Worm (Caenorhabditis elegans) whole organism, L4 larva: ENCODE measurements around the gene ocam-1.

Source experiments
- D1046.2 ChIP-seq: fragments of 200-800 bp; sonication (Bioruptor generic); IDR thresholded peaks from 2 replicates; pipeline ENCODE4 v1.3.6; 2022; ENCODE audit warnings: missing genetic modification characterization, missing compliant biosample characterization
- F26F4.8 ChIP-seq: fragments of 200-800 bp; sonication (Bioruptor generic); conservative IDR thresholded peaks from 2 replicates; pipeline ENCODE4 v1.3.6; 2022; ENCODE audit warnings: missing genetic modification characterization, missing compliant biosample characterization
- F44E2.7 ChIP-seq: fragments of 200-800 bp; sonication (Bioruptor generic); IDR thresholded peaks from 2 replicates; pipeline ENCODE4 v2.1.2; 2022; ENCODE audit warnings: missing genetic modification characterization, missing compliant biosample characterization
- R02D3.7 ChIP-seq: fragments of 150-350 bp; sonication (generic microtip); optimal IDR thresholded peaks from 3 replicates; lab custom pipeline; 2014; ENCODE audit warnings: missing biosample characterization, missing genetic modification characterization
- T26A8.4 ChIP-seq: fragments of 200-800 bp; sonication (Bioruptor generic); IDR thresholded peaks from 2 replicates; pipeline ENCODE4 v1.3.6; 2022; ENCODE audit warnings: missing genetic modification characterization, missing compliant biosample characterization
- Y105C5A.15 ChIP-seq: fragments of 200-800 bp; sonication (Bioruptor generic); IDR thresholded peaks from 2 replicates; pipeline ENCODE4 v1.3.6; 2022; ENCODE audit warnings: missing genetic modification characterization, missing compliant biosample characterization
- ZK337.2 ChIP-seq: fragments of 200-800 bp; sonication (Bioruptor generic); IDR thresholded peaks from 2 replicates; pipeline ENCODE4 v1.3.6; 2022; ENCODE audit warnings: missing genetic modification reagents, missing genetic modification characterization, missing compliant biosample characterization
- ZK546.5 ChIP-seq, 2 experiments: sonication (generic microtip); optimal IDR thresholded peaks; 2 replicates each; lab custom pipeline; 2017; ENCODE audit warnings: missing biosample characterization in 2 of 2, missing genetic modification characterization in 2 of 2
- aha-1 ChIP-seq: fragments of 150-350 bp; peaks from one replicate; lab custom pipeline; 2014; ENCODE audit warnings: missing biosample characterization, missing genetic modification characterization
- aly-2 ChIP-seq: sonication (generic microtip); optimal IDR thresholded peaks from 2 replicates; lab custom pipeline; 2018; ENCODE audit warnings: missing biosample characterization, missing genetic modification characterization
- ama-1 ChIP-seq: fragments of 150-350 bp; optimal IDR thresholded peaks from 2 replicates; lab custom pipeline; 2014; ENCODE audit warnings: inconsistent platforms, mixed read lengths
- arid-1 ChIP-seq: fragments of 200-800 bp; sonication (Bioruptor generic); conservative IDR thresholded peaks from 2 replicates; pipeline ENCODE4 v1.3.6; 2022; ENCODE audit warnings: missing genetic modification reagents, missing genetic modification characterization, missing compliant biosample characterization
- ceh-28 ChIP-seq: fragments of 150-350 bp; optimal IDR thresholded peaks from 2 replicates; lab custom pipeline; 2014; ENCODE audit warnings: missing biosample characterization, missing genetic modification reagents, missing genetic modification characterization
- ceh-62 ChIP-seq: sonication (generic microtip); optimal IDR thresholded peaks from 2 replicates; lab custom pipeline; 2017; ENCODE audit warnings: missing biosample characterization, missing genetic modification characterization
- ces-1 ChIP-seq: fragments of 150-350 bp; sonication (generic microtip); optimal IDR thresholded peaks from 4 replicates; lab custom pipeline; 2014; ENCODE audit warnings: missing biosample characterization, missing genetic modification reagents, missing genetic modification characterization
- daf-12 ChIP-seq: fragments of 150-350 bp; optimal IDR thresholded peaks from 2 replicates; lab custom pipeline; 2014; ENCODE audit warnings: missing biosample characterization, missing genetic modification reagents, missing genetic modification characterization
- daf-16 ChIP-seq, 3 experiments: sonication (generic microtip); optimal IDR thresholded peaks; 2 replicates each; lab custom pipeline; 2016 to 2017; ENCODE audit warnings: missing genetic modification characterization in 3 of 3, missing genetic modification reagents in 3 of 3, mild to moderate bottlenecking in 2 of 3, missing compliant biosample characterization in 2 of 3, missing biosample characterization in 1 of 3, moderate library complexity in 1 of 3
- dmd-6 ChIP-seq: fragments of 200-800 bp; sonication (Bioruptor generic); IDR thresholded peaks from 2 replicates; pipeline ENCODE4 v1.3.6; 2022; ENCODE audit warnings: missing genetic modification reagents, missing genetic modification characterization, missing compliant biosample characterization
- dmd-8 ChIP-seq: fragments of 200-800 bp; sonication (Bioruptor generic); IDR thresholded peaks from 2 replicates; pipeline ENCODE4 v1.3.6; 2022; ENCODE audit warnings: missing genetic modification characterization, missing compliant biosample characterization
- dmd-9 ChIP-seq: fragments of 200-800 bp; sonication (Bioruptor generic); IDR thresholded peaks from 2 replicates; pipeline ENCODE4 v1.3.6; 2022; ENCODE audit warnings: missing genetic modification reagents, missing genetic modification characterization, missing compliant biosample characterization
- dpl-1 ChIP-seq: fragments of 150-350 bp; optimal IDR thresholded peaks from 2 replicates; lab custom pipeline; 2014; ENCODE audit warnings: missing biosample characterization, missing genetic modification reagents, missing genetic modification characterization
- duxl-1 ChIP-seq: sonication (generic microtip); optimal IDR thresholded peaks from 2 replicates; lab custom pipeline; 2016; ENCODE audit warnings: mild to moderate bottlenecking, missing genetic modification characterization, moderate library complexity, missing compliant biosample characterization; ENCODE audit not compliant: poor library complexity
- dve-1 ChIP-seq: sonication (generic microtip); optimal IDR thresholded peaks from 2 replicates; lab custom pipeline; 2017; ENCODE audit warnings: antibody characterized with exemption, mild to moderate bottlenecking, missing genetic modification characterization, missing compliant biosample characterization; ENCODE audit not compliant: insufficient read depth
- hmg-1.1 ChIP-seq: fragments of 200-800 bp; sonication (Bioruptor generic); IDR thresholded peaks from 2 replicates; pipeline ENCODE4 v1.3.6; 2022; ENCODE audit warnings: missing genetic modification reagents, missing genetic modification characterization, missing compliant biosample characterization
- lin-1 ChIP-seq: fragments of 200-800 bp; sonication (Bioruptor generic); IDR thresholded peaks from 2 replicates; pipeline ENCODE4 v1.3.6; 2022; ENCODE audit warnings: missing genetic modification reagents, missing genetic modification characterization, missing compliant biosample characterization
- lin-15B ChIP-seq: fragments of 150-350 bp; sonication (generic microtip); optimal IDR thresholded peaks from 3 replicates; lab custom pipeline; 2014; ENCODE audit warnings: missing biosample characterization, missing genetic modification characterization
- lin-38 ChIP-seq: fragments of 200-800 bp; sonication (Bioruptor generic); IDR thresholded peaks from 2 replicates; pipeline ENCODE4 v1.3.6; 2022; ENCODE audit warnings: missing genetic modification reagents, missing genetic modification characterization, missing compliant biosample characterization
- lin-39 ChIP-seq: fragments of 150-350 bp; optimal IDR thresholded peaks from 2 replicates; lab custom pipeline; 2014; ENCODE audit warnings: missing biosample characterization, missing genetic modification reagents, missing genetic modification characterization
- madf-5 ChIP-seq, 2 experiments: fragments of 200-800 bp; sonication (Bioruptor generic); IDR thresholded peaks; 2 replicates each; pipeline ENCODE4 v1.3.6; 2022; ENCODE audit warnings: missing compliant biosample characterization in 2 of 2, missing genetic modification characterization in 2 of 2
- mdt-29 ChIP-seq: fragments of 200-800 bp; sonication (Bioruptor generic); IDR thresholded peaks from 2 replicates; pipeline ENCODE4 v1.3.6; 2022; ENCODE audit warnings: missing genetic modification reagents, missing genetic modification characterization, missing compliant biosample characterization
- mep-1 ChIP-seq: fragments of 150-350 bp; sonication (generic microtip); optimal IDR thresholded peaks from 3 replicates; lab custom pipeline; 2014; ENCODE audit warnings: missing biosample characterization, missing genetic modification characterization
- mxl-3 ChIP-seq: fragments of 200-800 bp; sonication (Bioruptor generic); optimal IDR thresholded peaks from 2 replicates; lab custom pipeline; 2018; ENCODE audit warnings: mild to moderate bottlenecking, missing genetic modification characterization, missing compliant biosample characterization
- nhr-10 ChIP-seq: fragments of 150-350 bp; optimal IDR thresholded peaks from 2 replicates; lab custom pipeline; 2014; ENCODE audit warnings: missing biosample characterization, missing genetic modification characterization
- nhr-111 ChIP-seq: fragments of 200-800 bp; sonication (Bioruptor generic); optimal IDR thresholded peaks from 2 replicates; lab custom pipeline; 2018; ENCODE audit warnings: mild to moderate bottlenecking, missing genetic modification characterization, missing compliant biosample characterization
- nhr-237 ChIP-seq: sonication (generic microtip); optimal IDR thresholded peaks from 2 replicates; lab custom pipeline; 2017; ENCODE audit warnings: missing biosample characterization, missing genetic modification characterization
- nhr-42 ChIP-seq: fragments of 200-800 bp; sonication (Bioruptor generic); IDR thresholded peaks from 2 replicates; pipeline ENCODE4 v1.3.6; 2022; ENCODE audit warnings: missing genetic modification characterization, missing compliant biosample characterization
- nhr-6 ChIP-seq: fragments of 150-350 bp; optimal IDR thresholded peaks from 2 replicates; lab custom pipeline; 2014; ENCODE audit warnings: missing biosample characterization, missing genetic modification characterization
- nhr-77 ChIP-seq: fragments of 150-350 bp; optimal IDR thresholded peaks from 2 replicates; lab custom pipeline; 2014; ENCODE audit warnings: missing biosample characterization, missing genetic modification characterization
- php-3 ChIP-seq: fragments of 200-800 bp; sonication (Bioruptor generic); IDR thresholded peaks from 2 replicates; pipeline ENCODE4 v1.3.6; 2022; ENCODE audit warnings: missing genetic modification reagents, missing genetic modification characterization, missing compliant biosample characterization
- rbr-2 ChIP-seq: sonication (generic microtip); optimal IDR thresholded peaks from 2 replicates; lab custom pipeline; 2016; ENCODE audit warnings: missing genotype, missing genetic modification characterization, missing compliant biosample characterization
- saeg-2 ChIP-seq: fragments of 200-800 bp; sonication (Bioruptor generic); IDR thresholded peaks from 2 replicates; pipeline ENCODE4 v1.3.6; 2022; ENCODE audit warnings: missing genetic modification reagents, missing genetic modification characterization, missing compliant biosample characterization
- set-16 ChIP-seq: fragments of 200-800 bp; sonication (Bioruptor generic); IDR thresholded peaks from 2 replicates; pipeline ENCODE4 v1.3.6; 2022; ENCODE audit warnings: missing genetic modification reagents, missing genetic modification characterization, missing compliant biosample characterization
- snpc-4 ChIP-seq: fragments of 150-350 bp; optimal IDR thresholded peaks from 2 replicates; lab custom pipeline; 2014; ENCODE audit warnings: missing biosample characterization, missing genetic modification characterization
- unc-62 ChIP-seq, 3 experiments: fragments of 150-350 bp in 1 of 3; sonication (generic microtip); optimal IDR thresholded peaks in 2 of 3; peaks in 1 of 3; 1 replicate in 1 of 3; 2 replicates in 2 of 3; lab custom pipeline; 2014 to 2017; ENCODE audit warnings: missing biosample characterization in 3 of 3, missing genetic modification characterization in 3 of 3, missing genetic modification reagents in 3 of 3, missing genotype in 1 of 3
- zag-1 ChIP-seq: fragments of 150-350 bp; optimal IDR thresholded peaks from 2 replicates; lab custom pipeline; 2014; ENCODE audit warnings: missing biosample characterization, missing genetic modification characterization
- ztf-7 ChIP-seq: fragments of 150-350 bp; optimal IDR thresholded peaks from 2 replicates; lab custom pipeline; 2014; ENCODE audit warnings: missing biosample characterization, missing genetic modification characterization

Gene ocam-1

DNA sequence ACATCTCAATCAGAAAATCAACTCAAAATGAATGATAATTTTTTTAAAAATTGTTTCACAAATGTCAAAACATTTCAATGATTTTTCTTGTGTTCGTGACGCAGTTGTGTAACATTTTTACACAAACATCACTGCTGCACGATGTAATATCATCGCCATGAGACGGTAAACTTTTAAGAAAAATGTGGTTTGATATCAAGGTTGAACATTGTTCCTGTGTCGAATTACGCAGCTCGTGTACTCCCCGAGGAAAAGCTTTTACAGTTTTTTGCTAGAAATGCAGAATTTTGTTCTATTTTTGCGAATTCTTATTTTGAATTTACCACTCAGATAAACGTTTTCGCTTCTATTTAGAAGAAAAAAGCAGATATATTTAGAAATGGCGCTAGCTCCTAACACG is 30.1 kb upstream of the ocam-1 start (continued):
- TF ChIP-seq ZK546.5 (tag; optimal IDR thresholded peaks at IDR 0.05; lab: Kevin White, UChicago) (no peak), nhr-42 (GFP tag; lab: Robert Waterston, UW) (no peak), unc-62 (GFP tag; optimal IDR thresholded peaks at IDR 0.05 in 1 of 2; lab: Kevin White, UChicago) (peak in 1 of 2 experiments; percentile 45), unc-62 (tag; optimal IDR thresholded peaks at IDR 0.05; lab: Kevin White, UChicago) (no peak), ama-1 (lab: Kevin White, UChicago) (peak; percentile 87), lin-38 (GFP tag; lab: Robert Waterston, UW) (peak; percentile 29; the same call in 1 of the 2 replicates), dmd-8 (no peak), dmd-6 (GFP tag; lab: Robert Waterston, UW) (no peak; the same call in 1 of the 2 replicates), rbr-2 (tag; lab: Kevin White, UChicago) (no peak), zag-1 (tag; lab: Kevin White, UChicago) (no peak), ZK337.2 (GFP tag; lab: Robert Waterston, UW) (0 out of 2 replicates have a peak, but pooled peaks have one; percentile 5), D1046.2 (no peak), aha-1 (peak; percentile 57), F44E2.7 (GFP tag; lab: Robert Waterston, UW) (no peak), arid-1 (GFP tag; lab: Robert Waterston, UW) (peak; percentile 49; the same call in 1 of the 2 replicates), dve-1 (tag; lab: Kevin White, UChicago) (peak; percentile 23), ceh-28 (tag; lab: Kevin White, UChicago) (no peak), duxl-1 (tag; lab: Kevin White, UChicago) (peak; percentile 47), madf-5 (GFP tag; IDR thresholded peaks at IDR 0.05; lab: Robert Waterston, UW) (0 out of 4 replicates have a peak, but pooled peaks of 1 of the 2 experiments have one; percentile 33), mxl-3 (peak; percentile 5), saeg-2 (no peak), php-3 (no peak), nhr-77 (tag; lab: Kevin White, UChicago) (no peak), ceh-62 (tag; lab: Kevin White, UChicago) (no peak), Y105C5A.15 (GFP tag; lab: Robert Waterston, UW) (no peak), mep-1 (tag; lab: Kevin White, UChicago) (peak; percentile 83), lin-1 (GFP tag; lab: Robert Waterston, UW) (peak; percentile 59; the same call in 1 of the 2 replicates)

ce11 chrV:14194514-14194913 is 27.0 kb upstream of the ocam-1 start:
- no peak for TF ChIP-seq ztf-7 (tag; lab: Kevin White, UChicago)
- TF ChIP-seq aly-2 (tag; lab: Kevin White, UChicago) = no peak
- 0 out of 2 replicates have a peak, but pooled peaks have one; percentile 12 for TF ChIP-seq lin-38 (GFP tag; lab: Robert Waterston, UW)
- no peak for TF ChIP-seq ZK337.2 (GFP tag; lab: Robert Waterston, UW)
- TF ChIP-seq hmg-1.1 (GFP tag; lab: Robert Waterston, UW) = 0 out of 2 replicates have a peak, but pooled peaks have one; percentile 26
- TF ChIP-seq nhr-77 (tag; lab: Kevin White, UChicago) = no peak
- TF ChIP-seq nhr-6 (tag; lab: Kevin White, UChicago) = no peak
- TF ChIP-seq T26A8.4 (GFP tag; lab: Robert Waterston, UW) = no peak
- no peak for TF ChIP-seq nhr-111 (GFP tag; lab: Kevin White, UChicago)
- TF ChIP-seq lin-39 (tag; lab: Kevin White, UChicago) = no peak
- TF ChIP-seq set-16 (GFP tag; lab: Robert Waterston, UW) = peak; percentile 38; the same call in 1 of the 2 replicates
- 0 out of 2 replicates have a peak, but pooled peaks have one; percentile 12 for TF ChIP-seq D1046.2
- TF ChIP-seq dmd-6 (GFP tag; lab: Robert Waterston, UW) = 0 out of 2 replicates have a peak, but pooled peaks have one; percentile 14
- no peak for TF ChIP-seq mdt-29 (GFP tag; lab: Robert Waterston, UW)
- no peak for TF ChIP-seq F44E2.7 (GFP tag; lab: Robert Waterston, UW)
- TF ChIP-seq lin-15B (tag; lab: Kevin White, UChicago) = no peak
- TF ChIP-seq ces-1 (GFP tag; lab: Kevin White, UChicago) = no peak
- no peak for TF ChIP-seq nhr-10 (tag; lab: Kevin White, UChicago)
- TF ChIP-seq nhr-237 = no peak
- TF ChIP-seq daf-16 (GFP tag; optimal IDR thresholded peaks at IDR 0.05; lab: Kevin White, UChicago) = no peak
- TF ChIP-seq daf-16 (tag; optimal IDR thresholded peaks at IDR 0.05; lab: Kevin White, UChicago) = no peak
- TF ChIP-seq daf-12 (tag; lab: Kevin White, UChicago) = no peak
- no peak for TF ChIP-seq dmd-9 (GFP tag; lab: Robert Waterston, UW)
- no peak for TF ChIP-seq snpc-4 (tag; lab: Kevin White, UChicago)
- no peak for TF ChIP-seq R02D3.7 (tag; lab: Kevin White, UChicago)
- no peak for TF ChIP-seq dpl-1 (GFP tag; lab: Kevin White, UChicago)
- no peak for TF ChIP-seq F26F4.8 (GFP tag; lab: Robert Waterston, UW)
